Worm (Caenorhabditis elegans): Measurements from ENCODE around the gene F45D11.5.
"Not testable (repeated sequence)": the region's sequence is repeated elsewhere in the genome, so short reads cannot be mapped to it uniquely, and the experiment has no call there.

The F45D11.5 gene

DNA sequence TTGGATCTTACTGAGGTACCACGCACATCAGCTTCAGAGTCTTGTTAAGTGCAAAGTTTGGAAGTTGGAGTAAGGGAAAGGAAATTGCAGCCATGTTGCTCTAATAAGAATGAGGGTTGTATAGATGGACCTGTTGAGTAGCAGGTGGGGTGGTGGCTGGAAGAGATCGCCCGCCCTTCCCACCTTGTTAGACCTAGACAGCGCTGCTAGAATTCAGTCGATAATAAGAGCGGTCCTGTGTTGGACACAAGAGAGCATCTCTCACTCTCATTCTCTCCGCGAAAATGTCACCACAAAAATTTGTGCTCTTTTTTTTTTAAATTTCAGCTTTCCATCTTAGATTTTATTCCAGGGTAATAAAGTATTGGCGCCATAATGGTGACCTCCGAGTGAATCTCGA is at the start of gene F45D11.5, which contains the start of gene fbxb-30:
F45D11.5 (plus strand) TSS at position 352 of the 400 bp plus-strand sequence.
fbxb-30 (minus strand) TSS at position 101 of the 400 bp plus-strand sequence.
- TF ChIP-seq him-1 (tag; optimal IDR thresholded peaks at IDR 0.05) (no peak), W03F9.2 (tag; optimal IDR thresholded peaks at IDR 0.05) (no peak), dao-5 (tag; optimal IDR thresholded peaks at IDR 0.05) (no peak)

DNA sequence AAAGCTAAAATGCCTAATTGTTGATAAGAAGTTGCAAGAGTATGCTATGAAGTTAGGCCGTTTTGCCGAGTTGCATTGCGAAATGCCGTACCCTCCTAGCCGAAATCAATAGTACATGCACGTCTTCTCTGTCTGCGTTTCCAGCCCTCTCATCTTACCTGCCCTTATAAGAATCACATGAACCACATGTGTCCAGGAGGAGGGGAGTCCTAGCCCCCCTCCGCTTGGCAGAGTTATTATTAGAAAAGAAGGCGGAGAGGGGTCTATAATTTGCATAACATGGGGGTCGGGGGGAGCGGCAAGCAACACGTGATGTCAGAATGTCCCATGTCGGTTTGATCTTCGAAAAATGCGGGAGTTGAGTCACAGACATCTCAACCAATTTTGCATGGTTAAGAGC is 48.5 kb upstream of the F45D11.5 start:
- TF ChIP-seq W03F9.2 (tag; optimal IDR thresholded peaks at IDR 0.05) (no peak), him-1 (tag; optimal IDR thresholded peaks at IDR 0.05) (no peak), dao-5 (tag; optimal IDR thresholded peaks at IDR 0.05) (no peak)

DNA sequence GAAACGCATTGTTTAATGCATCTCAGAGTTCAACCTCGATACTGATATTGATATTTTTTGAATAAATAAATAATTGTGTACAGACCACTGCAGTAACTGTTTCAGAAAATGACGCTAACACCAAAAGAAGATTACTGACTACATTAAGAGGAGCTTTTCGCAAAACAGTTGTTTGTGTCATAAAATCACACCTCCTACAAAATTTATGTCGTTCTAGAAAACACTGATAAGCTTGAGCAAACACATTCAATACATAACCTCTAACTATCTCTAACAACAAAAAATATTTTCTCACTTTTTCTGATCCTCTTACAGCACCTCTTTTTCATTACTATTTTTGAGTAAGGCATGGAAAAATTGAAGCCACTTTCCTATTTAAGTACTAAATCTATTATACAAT is 46.9 kb upstream of the F45D11.5 start, which contains the start of gene fbxc-7:
fbxc-7 (plus strand) TSS at position 301 of the 400 bp plus-strand sequence.
- TF ChIP-seq dao-5, W03F9.2, him-1 (tag; optimal IDR thresholded peaks at IDR 0.05): not testable (repeated sequence)

DNA sequence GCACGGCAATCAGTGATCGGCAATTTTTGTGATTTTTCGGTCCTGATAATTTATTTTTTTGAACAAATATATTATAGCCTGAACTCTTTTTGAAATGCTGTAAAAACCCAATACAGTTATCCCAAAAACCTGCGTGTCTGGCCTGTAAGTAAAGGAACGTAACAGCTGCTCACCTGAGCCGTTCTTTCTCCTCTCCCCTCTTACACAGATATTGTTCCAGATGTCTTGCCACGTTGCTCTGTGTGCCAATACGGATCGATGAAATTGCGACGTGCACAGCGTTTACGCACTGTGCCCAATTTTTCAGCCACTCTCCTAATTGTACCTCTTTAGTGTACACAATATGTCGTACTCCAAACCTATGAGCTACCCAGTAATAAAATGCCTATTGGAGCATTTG is 42.9 kb upstream of the F45D11.5 start, which contains the start of gene sdz-4:
sdz-4 (plus strand) TSS at position 301 of the 400 bp plus-strand sequence.
- TF ChIP-seq him-1 (tag; optimal IDR thresholded peaks at IDR 0.05) = no peak
- TF ChIP-seq W03F9.2 (tag; optimal IDR thresholded peaks at IDR 0.05) = no peak
- no peak for TF ChIP-seq dao-5 (tag; optimal IDR thresholded peaks at IDR 0.05)

ce11 chrII:960218-960617 is 41.3 kb upstream of the F45D11.5 start, which contains the start of the genes C32B5.18 and C32B5.7:
Gene C32B5.18, plus strand, starts transcription at chrII:960518.
Gene C32B5.7, plus strand, starts transcription at chrII:960528.
- TF ChIP-seq dao-5 (tag; optimal IDR thresholded peaks at IDR 0.05) = no peak
- no peak for TF ChIP-seq him-1 (tag; optimal IDR thresholded peaks at IDR 0.05)
- TF ChIP-seq W03F9.2 (tag; optimal IDR thresholded peaks at IDR 0.05) = no peak

DNA sequence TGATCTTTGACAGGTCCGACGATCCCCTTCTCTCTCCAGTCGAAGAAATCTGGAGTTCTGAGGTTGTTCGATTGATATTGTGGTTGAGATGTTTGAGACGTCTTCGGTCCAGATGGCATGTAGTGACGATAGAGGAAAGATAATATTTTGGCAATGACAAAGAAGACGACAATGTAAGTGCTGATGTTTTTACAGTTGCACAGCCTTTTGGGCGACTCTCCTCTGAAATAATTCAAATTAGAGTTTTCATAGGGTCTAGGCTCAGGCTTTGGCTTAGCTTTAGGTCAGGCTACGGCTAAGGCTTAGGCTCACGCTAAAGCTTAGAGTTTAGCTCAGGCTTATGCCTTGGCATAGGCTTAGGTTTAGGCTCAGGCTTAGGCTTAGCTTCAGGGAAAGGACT is 39.5 kb upstream of the F45D11.5 start, which contains the start of gene C32B5.13:
C32B5.13 (minus strand) TSS at position 101 of the 400 bp plus-strand sequence.
- TF ChIP-seq him-1 (tag; optimal IDR thresholded peaks at IDR 0.05) = no peak
- no peak for TF ChIP-seq W03F9.2 (tag; optimal IDR thresholded peaks at IDR 0.05)
- no peak for TF ChIP-seq dao-5 (tag; optimal IDR thresholded peaks at IDR 0.05)

ce11 chrII:966962-967361 is 34.5 kb upstream of the F45D11.5 start, which contains the start of gene fbxc-18:
Gene fbxc-18, minus strand, starts transcription at chrII:967062.
- TF ChIP-seq dao-5, him-1, W03F9.2 (tag; optimal IDR thresholded peaks at IDR 0.05): not testable (repeated sequence)

- TF ChIP-seq dao-5, him-1, W03F9.2 (tag; optimal IDR thresholded peaks at IDR 0.05): not testable (repeated sequence)
Observed at ce11 chrII:968106-968505, 33.4 kb upstream of the F45D11.5 start, which contains the start of gene C32B5.6. Gene C32B5.6, plus strand, starts transcription at chrII:968406.

- no peak for TF ChIP-seq W03F9.2 (tag; optimal IDR thresholded peaks at IDR 0.05)
- TF ChIP-seq him-1 (tag; optimal IDR thresholded peaks at IDR 0.05) = no peak
- no peak for TF ChIP-seq dao-5 (tag; optimal IDR thresholded peaks at IDR 0.05)
Observed at ce11 chrII:972850-973249, 28.7 kb upstream of the F45D11.5 start, which contains the start of gene C32B5.15. Gene C32B5.15, minus strand, starts transcription at chrII:972950.

- TF ChIP-seq him-1 (tag; optimal IDR thresholded peaks at IDR 0.05) (no peak), dao-5 (tag; optimal IDR thresholded peaks at IDR 0.05) (no peak), W03F9.2 (tag; optimal IDR thresholded peaks at IDR 0.05) (no peak)
Observed at ce11 chrII:973999-974398, 27.5 kb upstream of the F45D11.5 start, which contains the start of gene fbxc-14. Gene fbxc-14, plus strand, starts transcription at chrII:974299.

ce11 chrII:979135-979534 is 22.4 kb upstream of the F45D11.5 start, which contains the start of the genes fbxc-17 and fbxc-15:
Gene fbxc-17, minus strand, starts transcription at chrII:979235.
Gene fbxc-15, plus strand, starts transcription at chrII:979423.
- TF ChIP-seq him-1 (tag; optimal IDR thresholded peaks at IDR 0.05) (no peak), dao-5 (tag; optimal IDR thresholded peaks at IDR 0.05) (no peak), W03F9.2 (tag; optimal IDR thresholded peaks at IDR 0.05) (no peak)

ce11 chrII:982842-983241 is 18.7 kb upstream of the F45D11.5 start, which contains the start of gene srh-274:
Gene srh-274, plus strand, starts transcription at chrII:983142.
- TF ChIP-seq him-1 (tag; optimal IDR thresholded peaks at IDR 0.05) = no peak
- TF ChIP-seq dao-5 (tag; optimal IDR thresholded peaks at IDR 0.05) = no peak
- no peak for TF ChIP-seq W03F9.2 (tag; optimal IDR thresholded peaks at IDR 0.05)

ce11 chrII:985703-986102 is 15.8 kb upstream of the F45D11.5 start, which contains the start of gene fbxc-40:
Gene fbxc-40, plus strand, starts transcription at chrII:986003.
- TF ChIP-seq W03F9.2, dao-5, him-1 (tag; optimal IDR thresholded peaks at IDR 0.05): not testable (repeated sequence)

DNA sequence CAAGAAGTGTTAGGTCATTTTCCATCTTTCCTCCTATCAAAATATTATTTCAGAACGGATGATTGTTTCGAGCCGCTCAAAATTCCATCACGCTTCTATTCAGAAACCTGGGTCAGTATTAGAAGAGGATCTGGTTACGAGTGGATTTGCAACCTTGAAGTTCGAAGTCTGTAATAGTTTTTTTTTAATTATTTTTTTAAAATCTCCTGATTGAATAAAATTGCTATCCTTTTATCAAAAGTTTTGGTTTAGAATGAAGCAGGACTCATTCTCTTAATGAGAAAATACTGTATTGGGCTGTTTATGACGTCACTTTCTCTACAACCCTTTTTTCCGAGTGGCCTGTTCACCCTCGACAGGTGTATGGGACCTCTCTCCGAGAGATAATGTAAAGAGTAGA is 13.1 kb upstream of the F45D11.5 start, which contains the start of gene fbxc-39:
fbxc-39 (plus strand) TSS at position 301 of the 400 bp plus-strand sequence.
- no peak for TF ChIP-seq dao-5 (tag; optimal IDR thresholded peaks at IDR 0.05)
- TF ChIP-seq W03F9.2 (tag; optimal IDR thresholded peaks at IDR 0.05) = no peak
- TF ChIP-seq him-1 (tag; optimal IDR thresholded peaks at IDR 0.05) = no peak

Data from whole organism, L4/young adult.